Fruit fly (Drosophila melanogaster) whole organism, embryonic: ENCODE measurements around the gene Hmr.

Experiments used
- Aef1 ChIP-seq: fragments of 200-800 bp; sonication (Bioruptor generic); IDR thresholded peaks from 3 replicates; pipeline ENCODE4 v1.3.6; 2022; ENCODE audit warnings: missing biosample characterization, missing genetic modification characterization
- B-H1 ChIP-seq: fragments of 200-800 bp; sonication (Bioruptor generic); IDR thresholded peaks from 3 replicates; pipeline ENCODE4 v1.3.6; 2022; ENCODE audit warnings: missing biosample characterization, missing genetic modification characterization
- Bteb2 ChIP-seq: fragments of 200-800 bp; sonication (Bioruptor generic); optimal IDR thresholded peaks from 2 replicates; lab custom pipeline; 2016; ENCODE audit warnings: missing biosample characterization, missing genetic modification characterization
- CG11093 ChIP-seq: fragments of 200-800 bp; sonication (Bioruptor generic); IDR thresholded peaks from 3 replicates; pipeline ENCODE4 v1.3.6; 2022; ENCODE audit warnings: missing biosample characterization, missing genetic modification characterization
- CG11696 ChIP-seq: fragments of 200-800 bp; sonication (Bioruptor generic); IDR thresholded peaks from 2 replicates; pipeline ENCODE4 v1.3.6; 2022; ENCODE audit warnings: missing biosample characterization, missing genetic modification characterization
- CG12744 ChIP-seq: fragments of 200-800 bp; sonication (Bioruptor generic); optimal IDR thresholded peaks from 2 replicates; lab custom pipeline; 2016; ENCODE audit warnings: missing biosample characterization, missing genetic modification characterization
- CG12769 ChIP-seq: fragments of 200-800 bp; sonication (Bioruptor generic); optimal IDR thresholded peaks from 2 replicates; lab custom pipeline; 2019; ENCODE audit warnings: missing biosample characterization, mild to moderate bottlenecking, missing genetic modification characterization, moderate library complexity
- CG13123 ChIP-seq: fragments of 200-800 bp; sonication (Bioruptor generic); optimal IDR thresholded peaks from 2 replicates; lab custom pipeline; 2016; ENCODE audit warnings: missing biosample characterization, missing genetic modification characterization
- CG13287 ChIP-seq: fragments of 200-800 bp; sonication (Bioruptor generic); IDR thresholded peaks from 2 replicates; pipeline ENCODE4 v1.3.6; 2022; ENCODE audit warnings: missing biosample characterization, missing genetic modification characterization; ENCODE audit not compliant: partially characterized antibody
- CG14050 ChIP-seq: fragments of 200-800 bp; sonication (Bioruptor generic); IDR thresholded peaks from 3 replicates; pipeline ENCODE4 v1.3.6; 2022; ENCODE audit warnings: missing biosample characterization, missing genetic modification characterization
- CG15073 ChIP-seq: fragments of 200-800 bp; sonication (Bioruptor generic); optimal IDR thresholded peaks from 2 replicates; lab custom pipeline; 2016; ENCODE audit warnings: missing biosample characterization, missing genetic modification characterization
- CG1529 ChIP-seq: fragments of 200-800 bp; sonication (Bioruptor generic); optimal IDR thresholded peaks from 3 replicates; lab custom pipeline; 2018; ENCODE audit warnings: missing biosample characterization, missing genetic modification characterization
- CG17612 ChIP-seq: fragments of 200-800 bp; sonication (Bioruptor generic); IDR thresholded peaks from 2 replicates; pipeline ENCODE4 v1.3.6; 2022; ENCODE audit warnings: missing biosample characterization, missing genetic modification characterization
- CG2875 ChIP-seq: fragments of 200-800 bp; sonication (Bioruptor generic); optimal IDR thresholded peaks from 2 replicates; lab custom pipeline; 2017; ENCODE audit warnings: missing biosample characterization, mild to moderate bottlenecking, missing genetic modification characterization, missing genetic modification reagents
- CG34224 ChIP-seq: fragments of 200-800 bp; sonication (Bioruptor generic); IDR thresholded peaks from 3 replicates; pipeline ENCODE4 v1.3.6; 2022; ENCODE audit warnings: missing biosample characterization, missing genetic modification characterization; ENCODE audit not compliant: partially characterized antibody
- CG3838 ChIP-seq: fragments of 200-800 bp; sonication (Bioruptor generic); optimal IDR thresholded peaks from 3 replicates; lab custom pipeline; 2016; ENCODE audit warnings: missing biosample characterization, missing genetic modification characterization
- CG9437 ChIP-seq: fragments of 200-800 bp; sonication (Bioruptor generic); optimal IDR thresholded peaks from 2 replicates; lab custom pipeline; 2018; ENCODE audit warnings: missing biosample characterization, mild to moderate bottlenecking, missing genetic modification characterization
- CrebB ChIP-seq: fragments of 200-800 bp; sonication (Bioruptor generic); optimal IDR thresholded peaks from 3 replicates; lab custom pipeline; 2018; ENCODE audit warnings: missing biosample characterization, mild to moderate bottlenecking, missing genetic modification characterization
- Dip3 ChIP-seq: fragments of 200-800 bp; sonication (Bioruptor generic); optimal IDR thresholded peaks from 3 replicates; lab custom pipeline; 2016; ENCODE audit warnings: missing biosample characterization, missing genetic modification characterization
- Doc3 ChIP-seq: fragments of 200-800 bp; sonication (Bioruptor generic); IDR thresholded peaks from 3 replicates; pipeline ENCODE4 v1.3.6; 2022; ENCODE audit warnings: missing biosample characterization, missing genetic modification characterization; ENCODE audit not compliant: partially characterized antibody
- Fer2 ChIP-seq: fragments of 200-800 bp; sonication (Bioruptor generic); optimal IDR thresholded peaks from 2 replicates; lab custom pipeline; 2018; ENCODE audit warnings: missing biosample characterization, mild to moderate bottlenecking, missing genetic modification characterization, moderate library complexity
- Lpt ChIP-seq: fragments of >200 bp; optimal IDR thresholded peaks from 2 replicates; lab custom pipeline; 2018; ENCODE audit warnings: missing biosample characterization, missing genetic modification characterization
- Mad ChIP-seq: fragments of 200-800 bp; sonication (Bioruptor generic); optimal IDR thresholded peaks from 2 replicates; lab custom pipeline; 2016; ENCODE audit warnings: missing biosample characterization, missing genetic modification characterization
- Max ChIP-seq: fragments of 200-800 bp; sonication (Bioruptor generic); optimal IDR thresholded peaks from 2 replicates; lab custom pipeline; 2016; ENCODE audit warnings: missing biosample characterization, mild to moderate bottlenecking, missing genetic modification characterization
- Ssrp ChIP-seq: fragments of 200-800 bp; sonication (Bioruptor generic); optimal IDR thresholded peaks from 2 replicates; lab custom pipeline; 2018; ENCODE audit warnings: missing biosample characterization, mild to moderate bottlenecking, missing genetic modification characterization, moderate library complexity
- TFAM ChIP-seq: fragments of 200-800 bp; sonication (Bioruptor generic); optimal IDR thresholded peaks from 2 replicates; lab custom pipeline; 2017; ENCODE audit warnings: missing biosample characterization, missing genetic modification characterization, inconsistent platforms
- Trl ChIP-seq, 3 experiments: fragments of >200 bp in 2 of 3; fragments of 200-800 bp in 1 of 3; sonication (Bioruptor generic) in 1 of 3; optimal IDR thresholded peaks; 2 replicates in 1 of 3; 3 replicates in 2 of 3; lab custom pipeline; 2016 to 2017; ENCODE audit warnings: missing biosample characterization in 1 of 3, missing genetic modification characterization in 1 of 3
- ase ChIP-seq: fragments of 200-800 bp; sonication (Bioruptor generic); IDR thresholded peaks from 3 replicates; pipeline ENCODE4 v1.3.6; 2022; ENCODE audit warnings: missing biosample characterization, missing genetic modification characterization
- az2 ChIP-seq: fragments of 200-800 bp; sonication (Bioruptor generic); optimal IDR thresholded peaks from 3 replicates; lab custom pipeline; 2016; ENCODE audit warnings: missing biosample characterization, missing genetic modification characterization
- btn ChIP-seq: fragments of 200-800 bp; sonication (Bioruptor generic); optimal IDR thresholded peaks from 2 replicates; lab custom pipeline; 2016; ENCODE audit warnings: missing biosample characterization, missing genetic modification characterization
- caup ChIP-seq: fragments of 200-800 bp; sonication (Bioruptor generic); optimal IDR thresholded peaks from 3 replicates; lab custom pipeline; 2017; ENCODE audit warnings: missing biosample characterization, mild to moderate bottlenecking, missing genetic modification characterization, moderate library complexity; ENCODE audit not compliant: severe bottlenecking
- ems ChIP-seq: fragments of 200-800 bp; sonication (Bioruptor generic); optimal IDR thresholded peaks from 3 replicates; lab custom pipeline; 2016; ENCODE audit warnings: missing biosample characterization, missing genetic modification characterization
- en ChIP-seq: fragments of 200-800 bp; sonication (Bioruptor generic); optimal IDR thresholded peaks from 2 replicates; lab custom pipeline; 2016; ENCODE audit warnings: missing biosample characterization, missing genetic modification characterization
- exex ChIP-seq: fragments of 200-800 bp; sonication (Bioruptor generic); optimal IDR thresholded peaks from 4 replicates; lab custom pipeline; 2018; ENCODE audit warnings: missing biosample characterization, mild to moderate bottlenecking, missing genetic modification characterization, moderate library complexity
- ftz-f1 ChIP-seq: fragments of 200-800 bp; sonication (Bioruptor generic); optimal IDR thresholded peaks from 2 replicates; lab custom pipeline; 2016; ENCODE audit warnings: missing biosample characterization, missing genetic modification characterization
- gem ChIP-seq: fragments of 200-800 bp; sonication (Bioruptor generic); optimal IDR thresholded peaks from 2 replicates; lab custom pipeline; 2019; ENCODE audit warnings: missing biosample characterization, mild to moderate bottlenecking, missing genetic modification characterization, moderate library complexity
- gsb-n ChIP-seq: fragments of 200-800 bp; sonication (Bioruptor generic); optimal IDR thresholded peaks from 3 replicates; lab custom pipeline; 2018; ENCODE audit warnings: missing biosample characterization, mild to moderate bottlenecking, missing genetic modification characterization
- hbn ChIP-seq: fragments of 200-800 bp; sonication (Bioruptor generic); IDR thresholded peaks from 2 replicates; pipeline ENCODE4 v1.3.6; 2022; ENCODE audit warnings: missing biosample characterization, missing genetic modification characterization; ENCODE audit not compliant: partially characterized antibody
- kni ChIP-seq: fragments of 200-800 bp; sonication (Bioruptor generic); optimal IDR thresholded peaks from 3 replicates; lab custom pipeline; 2017; ENCODE audit warnings: mild to moderate bottlenecking, missing biosample characterization, missing genetic modification reagents, missing genetic modification characterization
- lilli ChIP-seq: fragments of 200-800 bp; sonication (Bioruptor generic); optimal IDR thresholded peaks from 3 replicates; lab custom pipeline; 2016; ENCODE audit warnings: missing biosample characterization, missing genetic modification characterization
- lola ChIP-seq, 3 experiments: fragments of >200 bp in 2 of 3; fragments of 200-800 bp in 1 of 3; sonication (Bioruptor generic) in 1 of 3; optimal IDR thresholded peaks; 2 replicates each; lab custom pipeline; 2017 to 2019; ENCODE audit warnings: missing biosample characterization in 3 of 3, missing genetic modification characterization in 3 of 3, mild to moderate bottlenecking in 1 of 3, moderate library complexity in 1 of 3
- luna ChIP-seq: fragments of 200-800 bp; sonication (Bioruptor generic); optimal IDR thresholded peaks from 2 replicates; lab custom pipeline; 2016; ENCODE audit warnings: missing biosample characterization, missing genetic modification characterization
- mirr ChIP-seq: fragments of 200-800 bp; sonication (Bioruptor generic); optimal IDR thresholded peaks from 3 replicates; lab custom pipeline; 2018; ENCODE audit warnings: missing biosample characterization, mild to moderate bottlenecking, missing genetic modification characterization
- org-1 ChIP-seq: fragments of 200-800 bp; sonication (Bioruptor generic); optimal IDR thresholded peaks from 2 replicates; lab custom pipeline; 2017; ENCODE audit warnings: missing biosample characterization, missing genetic modification characterization
- pfk ChIP-seq: fragments of 200-800 bp; sonication (Bioruptor generic); optimal IDR thresholded peaks from 2 replicates; lab custom pipeline; 2018; ENCODE audit warnings: missing biosample characterization, mild to moderate bottlenecking, missing genetic modification characterization, moderate library complexity
- psq ChIP-seq: fragments of 200-800 bp; sonication (Bioruptor generic); optimal IDR thresholded peaks from 2 replicates; lab custom pipeline; 2017; ENCODE audit warnings: missing biosample characterization, missing genetic modification characterization
- ro ChIP-seq: fragments of 200-800 bp; sonication (Bioruptor generic); IDR thresholded peaks from 2 replicates; pipeline ENCODE4 v1.3.6; 2022; ENCODE audit warnings: missing biosample characterization, missing genetic modification characterization
- run ChIP-seq: fragments of 200-800 bp; sonication (Bioruptor generic); optimal IDR thresholded peaks from 3 replicates; lab custom pipeline; 2018; ENCODE audit warnings: missing biosample characterization, mild to moderate bottlenecking, missing genetic modification characterization
- schlank ChIP-seq: fragments of 200-800 bp; sonication (Bioruptor generic); optimal IDR thresholded peaks from 2 replicates; lab custom pipeline; 2018; ENCODE audit warnings: missing biosample characterization, mild to moderate bottlenecking, missing genetic modification characterization
- sqz ChIP-seq: fragments of 200-800 bp; sonication (Bioruptor generic); optimal IDR thresholded peaks from 3 replicates; lab custom pipeline; 2018; ENCODE audit warnings: missing biosample characterization, mild to moderate bottlenecking, missing genetic modification characterization
- toy ChIP-seq: fragments of 200-800 bp; sonication (Bioruptor generic); IDR thresholded peaks from 2 replicates; pipeline ENCODE4 v1.3.6; 2022; ENCODE audit warnings: missing biosample characterization, missing genetic modification characterization

Gene Hmr

dm6 chrX:10601479-10601921, 5.8 kb upstream of the Hmr start (continued):
- TF ChIP-seq Mad: no peak
- peak; percentile 29; the same call in 1 of the 3 replicates for TF ChIP-seq B-H1 (GFP tag; lab: Robert Waterston, UW)
- TF ChIP-seq gsb-n (tag; lab: Kevin White, UChicago): no peak
- no peak for TF ChIP-seq CG2875
- TF ChIP-seq ase (GFP tag; lab: Robert Waterston, UW): peak; percentile 47; the same call in 1 of the 3 replicates
- no peak for TF ChIP-seq CG13123
- no peak for TF ChIP-seq CG3838 (GFP tag; lab: Kevin White, UChicago)
- TF ChIP-seq Max (GFP tag; lab: Kevin White, UChicago): no peak
- no peak for TF ChIP-seq en (GFP tag; lab: Kevin White, UChicago)
- TF ChIP-seq CG12744 (GFP tag; lab: Kevin White, UChicago): no peak
- TF ChIP-seq run: no peak
- TF ChIP-seq ro (GFP tag; lab: Robert Waterston, UW): no peak
- peak; percentile 31 for TF ChIP-seq lilli (GFP tag; lab: Kevin White, UChicago)
- TF ChIP-seq btn (GFP tag; lab: Kevin White, UChicago): no peak
- peak; percentile 9 for TF ChIP-seq sqz (GFP tag; lab: Kevin White, UChicago)
- no peak for TF ChIP-seq CG1529 (GFP tag; lab: Kevin White, UChicago)
- TF ChIP-seq gem: peak; percentile 65
- no peak for TF ChIP-seq CG11093 (GFP tag; lab: Robert Waterston, UW)
- peak; percentile 38 for TF ChIP-seq CG9437 (GFP tag; lab: Kevin White, UChicago)
- TF ChIP-seq hbn (GFP tag; lab: Robert Waterston, UW): no peak
- TF ChIP-seq Aef1 (GFP tag; lab: Robert Waterston, UW): peak; percentile 51
- TF ChIP-seq CrebB (tag; lab: Kevin White, UChicago): no peak
- no peak for TF ChIP-seq exex (tag; lab: Kevin White, UChicago)
- TF ChIP-seq CG13287: no peak; the same call in 1 of the 2 replicates
- TF ChIP-seq CG11696 (GFP tag; lab: Robert Waterston, UW): no peak
- no peak for TF ChIP-seq ems (GFP tag; lab: Kevin White, UChicago)
- TF ChIP-seq TFAM (GFP tag; lab: Kevin White, UChicago): no peak
- no peak for TF ChIP-seq schlank (tag; lab: Kevin White, UChicago)
- TF ChIP-seq ftz-f1: peak; percentile 35
- TF ChIP-seq psq (GFP tag; lab: Kevin White, UChicago): no peak
- TF ChIP-seq Bteb2 (GFP tag; lab: Kevin White, UChicago): no peak
- TF ChIP-seq luna (GFP tag; lab: Kevin White, UChicago): no peak
- TF ChIP-seq CG12769 (tag; lab: Kevin White, UChicago): peak; percentile 65
- TF ChIP-seq kni (GFP tag; lab: Kevin White, UChicago): no peak
- no peak for TF ChIP-seq CG34224
- peak in 1 of 2 experiments; percentile 5 for TF ChIP-seq Trl (optimal IDR thresholded peaks at IDR 0.05; lab: Kevin White, UChicago)
- TF ChIP-seq Trl (GFP tag; optimal IDR thresholded peaks at IDR 0.05; lab: Kevin White, UChicago): no peak
- TF ChIP-seq CG17612: no peak
- no peak for TF ChIP-seq Lpt (GFP tag; lab: Kevin White, UChicago)
- no peak for TF ChIP-seq mirr (GFP tag; lab: Kevin White, UChicago)
- TF ChIP-seq CG15073 (GFP tag; lab: Kevin White, UChicago): no peak
- TF ChIP-seq Ssrp: peak; percentile 37
- TF ChIP-seq az2 (GFP tag; lab: Kevin White, UChicago): peak; percentile 53
- peak in 1 of 3 experiments; percentile 32 for TF ChIP-seq lola (GFP tag; optimal IDR thresholded peaks at IDR 0.05; lab: Kevin White, UChicago)
- TF ChIP-seq Fer2 (tag; lab: Kevin White, UChicago): no peak
- TF ChIP-seq caup (GFP tag; lab: Kevin White, UChicago): peak; percentile 29
- TF ChIP-seq CG14050 (GFP tag; lab: Robert Waterston, UW): no peak
- no peak for TF ChIP-seq toy (GFP tag; lab: Robert Waterston, UW)
- TF ChIP-seq pfk (GFP tag; lab: Kevin White, UChicago): no peak
- no peak for TF ChIP-seq Dip3 (GFP tag; lab: Kevin White, UChicago)
- TF ChIP-seq Doc3 (GFP tag; lab: Robert Waterston, UW): no peak
- no peak for TF ChIP-seq org-1 (GFP tag; lab: Kevin White, UChicago)
